Fruit fly (Drosophila melanogaster) whole organism, pupa: ENCODE measurements around the gene Syx1A.
A peak's percentile ranks its signal among the peaks of the same experiment; 100 is the strongest.

Source experiments
- CG10348 ChIP-seq: fragments of 200-800 bp; sonication (Bioruptor generic); IDR thresholded peaks from 2 replicates; pipeline ENCODE4 v1.3.6; 2022; ENCODE audit warnings: missing biosample characterization, missing genetic modification characterization
- CG12605 ChIP-seq: fragments of 200-800 bp; sonication (Bioruptor generic); IDR thresholded peaks from 2 replicates; pipeline ENCODE4 v1.3.6; 2022; ENCODE audit warnings: missing biosample characterization, missing genetic modification characterization
- CG13204 ChIP-seq: fragments of 200-800 bp; sonication (Bioruptor generic); optimal IDR thresholded peaks from 2 replicates; lab custom pipeline; 2018; ENCODE audit warnings: missing biosample characterization, mild to moderate bottlenecking, missing genetic modification characterization, moderate library complexity
- CG14655 ChIP-seq: fragments of 200-800 bp; sonication (Bioruptor generic); optimal IDR thresholded peaks from 3 replicates; lab custom pipeline; 2017; ENCODE audit warnings: mild to moderate bottlenecking, missing biosample characterization, missing genetic modification reagents, missing genetic modification characterization
- CG15710 ChIP-seq: fragments of 200-800 bp; sonication (Bioruptor generic); optimal IDR thresholded peaks from 2 replicates; lab custom pipeline; 2018; ENCODE audit warnings: missing biosample characterization, mild to moderate bottlenecking, missing genetic modification characterization, moderate library complexity
- CG17806 ChIP-seq: fragments of 200-800 bp; sonication (Bioruptor generic); optimal IDR thresholded peaks from 2 replicates; lab custom pipeline; 2018; ENCODE audit warnings: missing biosample characterization, mild to moderate bottlenecking, missing genetic modification characterization, moderate library complexity
- CG32121 ChIP-seq: fragments of 200-800 bp; sonication (Bioruptor generic); IDR thresholded peaks from 2 replicates; pipeline ENCODE4 v1.3.6; 2022; ENCODE audit warnings: missing biosample characterization, missing genetic modification characterization
- CG34367 ChIP-seq: fragments of 200-800 bp; sonication (Bioruptor generic); optimal IDR thresholded peaks from 2 replicates; lab custom pipeline; 2018; ENCODE audit warnings: missing biosample characterization, mild to moderate bottlenecking, missing genetic modification characterization
- CG4496 ChIP-seq: fragments of 200-800 bp; sonication (Bioruptor generic); IDR thresholded peaks from 3 replicates; pipeline ENCODE4 v1.3.6; 2022; ENCODE audit warnings: missing biosample characterization, missing genetic modification characterization
- CG8159 ChIP-seq: fragments of 200-800 bp; sonication (Bioruptor generic); optimal IDR thresholded peaks from 3 replicates; lab custom pipeline; 2018; ENCODE audit warnings: missing biosample characterization, mild to moderate bottlenecking, missing genetic modification characterization, moderate library complexity
- CG8301 ChIP-seq: fragments of 200-800 bp; sonication (Bioruptor generic); optimal IDR thresholded peaks from 2 replicates; lab custom pipeline; 2018; ENCODE audit warnings: missing biosample characterization, mild to moderate bottlenecking, missing genetic modification characterization
- CG9948 ChIP-seq: fragments of 200-800 bp; sonication (Bioruptor generic); optimal IDR thresholded peaks from 2 replicates; lab custom pipeline; 2018; ENCODE audit warnings: missing biosample characterization, mild to moderate bottlenecking, missing genetic modification characterization, moderate library complexity
- D1 ChIP-seq: fragments of 200-800 bp; sonication (Bioruptor generic); optimal IDR thresholded peaks from 2 replicates; lab custom pipeline; 2018; ENCODE audit warnings: missing biosample characterization, mild to moderate bottlenecking, missing genetic modification characterization, moderate library complexity
- EcR ChIP-seq: fragments of 200-800 bp; sonication (Bioruptor generic); optimal IDR thresholded peaks from 3 replicates; lab custom pipeline; 2019; ENCODE audit warnings: missing biosample characterization, missing genetic modification characterization, mild to moderate bottlenecking, moderate library complexity, missing genetic modification reagents
- Ets98B ChIP-seq: fragments of 200-800 bp; sonication (Bioruptor generic); IDR thresholded peaks from 2 replicates; pipeline ENCODE4 v1.3.6; 2022; ENCODE audit warnings: missing biosample characterization, missing genetic modification characterization
- Pif1A ChIP-seq: fragments of 200-800 bp; sonication (Bioruptor generic); optimal IDR thresholded peaks from 3 replicates; lab custom pipeline; 2016; ENCODE audit warnings: missing biosample characterization, missing genetic modification characterization
- Pif1B ChIP-seq: fragments of 200-800 bp; sonication (Bioruptor generic); optimal IDR thresholded peaks from 3 replicates; lab custom pipeline; 2016; ENCODE audit warnings: missing biosample characterization, missing genetic modification characterization
- Snoo ChIP-seq: fragments of 200-800 bp; sonication (Bioruptor generic); optimal IDR thresholded peaks from 3 replicates; lab custom pipeline; 2017; ENCODE audit warnings: missing biosample characterization, mild to moderate bottlenecking, missing genetic modification characterization, inconsistent platforms
- fd96Ca ChIP-seq: fragments of 200-800 bp; sonication (Bioruptor generic); IDR thresholded peaks from 3 replicates; pipeline ENCODE4 v1.3.6; 2022; ENCODE audit warnings: missing biosample characterization, missing genetic modification characterization
- gl ChIP-seq: fragments of 200-800 bp; sonication (Bioruptor generic); optimal IDR thresholded peaks from 2 replicates; lab custom pipeline; 2018; ENCODE audit warnings: missing biosample characterization, mild to moderate bottlenecking, missing genetic modification characterization
- rn ChIP-seq: fragments of 200-800 bp; sonication (Bioruptor generic); IDR thresholded peaks from 2 replicates; pipeline ENCODE4 v1.3.6; 2022; ENCODE audit warnings: missing biosample characterization, missing genetic modification characterization

The Syx1A gene

DNA sequence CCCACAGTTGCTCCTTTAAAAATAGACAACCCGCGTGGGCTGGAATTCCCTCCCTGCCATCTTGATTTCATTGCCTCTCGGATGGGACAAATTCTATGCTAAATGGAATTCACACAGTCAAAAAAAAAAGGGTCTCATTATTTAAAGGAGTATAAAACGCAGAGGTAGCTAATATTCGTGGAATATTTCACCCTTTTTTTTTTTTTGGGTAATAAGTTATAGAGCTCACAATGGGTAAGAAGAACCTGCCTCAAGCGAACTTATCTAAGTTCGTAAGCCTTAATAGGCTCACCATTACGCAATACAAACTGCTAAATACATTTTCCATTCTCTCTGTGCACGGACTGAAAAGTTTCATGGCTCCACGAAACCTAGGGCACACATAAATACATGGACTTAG is 31.9 kb downstream of the Syx1A start:
- no peak for TF ChIP-seq Ets98B (GFP tag; lab: Robert Waterston, UW)
- TF ChIP-seq CG4496: no peak
- peak; percentile 26 for TF ChIP-seq CG15710 (tag; lab: Kevin White, UChicago)
- TF ChIP-seq fd96Ca (GFP tag; lab: Robert Waterston, UW): no peak
- TF ChIP-seq CG8159: peak; percentile 56
- no peak for TF ChIP-seq Snoo
- peak; percentile 28 for TF ChIP-seq Pif1A
- no peak for TF ChIP-seq gl
- TF ChIP-seq CG8301 (tag; lab: Kevin White, UChicago): no peak
- TF ChIP-seq CG10348 (GFP tag; lab: Robert Waterston, UW): no peak
- no peak for TF ChIP-seq EcR (GFP tag; lab: Kevin White, UChicago)
- TF ChIP-seq Pif1B (GFP tag; lab: Kevin White, UChicago): no peak
- TF ChIP-seq CG32121: no peak
- no peak for TF ChIP-seq D1 (tag; lab: Kevin White, UChicago)
- TF ChIP-seq CG17806 (tag; lab: Kevin White, UChicago): peak; percentile 32
- peak; percentile 33 for TF ChIP-seq CG9948 (tag; lab: Kevin White, UChicago)
- no peak for TF ChIP-seq CG12605 (GFP tag; lab: Robert Waterston, UW)
- peak; percentile 36 for TF ChIP-seq CG14655 (GFP tag; lab: Kevin White, UChicago)

DNA sequence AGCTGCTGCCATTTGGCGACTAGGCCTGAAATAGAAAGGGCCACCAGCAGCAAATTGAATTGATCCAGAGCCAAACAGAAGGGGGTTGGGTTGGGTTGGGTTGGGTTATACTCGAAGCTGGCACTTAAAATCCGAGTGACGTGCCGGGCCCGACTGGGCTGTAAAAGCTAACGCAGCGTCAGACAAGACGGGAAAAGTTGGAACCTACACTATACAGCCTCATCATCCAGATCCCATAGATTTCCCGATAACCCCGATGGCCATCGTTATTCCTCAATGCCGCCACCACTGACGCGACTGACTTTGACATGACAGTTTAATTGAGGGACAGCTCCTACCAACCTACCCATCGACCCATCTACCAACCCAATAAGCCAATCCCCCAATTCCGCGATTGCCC is 35.6 kb downstream of the Syx1A start:
- no peak for TF ChIP-seq CG9948 (tag; lab: Kevin White, UChicago)
- TF ChIP-seq CG34367: no peak
- TF ChIP-seq CG10348 (GFP tag; lab: Robert Waterston, UW): no peak
- no peak for TF ChIP-seq CG15710 (tag; lab: Kevin White, UChicago)
- no peak for TF ChIP-seq Snoo
- TF ChIP-seq D1 (tag; lab: Kevin White, UChicago): no peak
- TF ChIP-seq CG17806 (tag; lab: Kevin White, UChicago): no peak
- no peak for TF ChIP-seq CG8301 (tag; lab: Kevin White, UChicago)
- no peak for TF ChIP-seq Ets98B (GFP tag; lab: Robert Waterston, UW)
- TF ChIP-seq Pif1A: no peak
- TF ChIP-seq fd96Ca (GFP tag; lab: Robert Waterston, UW): no peak
- no peak for TF ChIP-seq rn (GFP tag; lab: Robert Waterston, UW)
- no peak for TF ChIP-seq EcR (GFP tag; lab: Kevin White, UChicago)
- TF ChIP-seq gl: no peak
- TF ChIP-seq CG12605 (GFP tag; lab: Robert Waterston, UW): no peak
- no peak for TF ChIP-seq CG14655 (GFP tag; lab: Kevin White, UChicago)

DNA sequence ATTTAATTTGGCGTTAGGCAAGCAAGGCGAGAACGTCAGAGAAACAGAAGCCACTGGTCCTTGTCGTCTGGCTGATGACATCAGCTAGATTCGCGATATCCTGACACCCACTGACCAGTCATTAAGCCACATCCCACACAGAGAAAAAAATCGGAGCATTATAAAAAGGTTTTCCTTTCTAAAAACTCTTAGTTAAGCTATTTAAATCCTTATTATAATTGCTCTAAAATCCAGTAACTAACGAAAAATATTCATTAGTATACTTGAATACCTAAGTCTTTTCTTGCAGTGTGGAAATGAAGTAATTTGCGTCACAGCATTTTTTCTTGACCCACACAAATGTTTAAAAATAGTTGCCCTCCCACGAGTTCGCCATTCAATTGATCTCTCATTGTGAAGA is 36.7 kb downstream of the Syx1A start:
- TF ChIP-seq CG10348 (GFP tag; lab: Robert Waterston, UW) (no peak), Pif1B (GFP tag; lab: Kevin White, UChicago) (no peak), fd96Ca (GFP tag; lab: Robert Waterston, UW) (no peak), CG15710 (tag; lab: Kevin White, UChicago) (no peak), CG9948 (tag; lab: Kevin White, UChicago) (no peak), CG17806 (tag; lab: Kevin White, UChicago) (no peak), CG14655 (GFP tag; lab: Kevin White, UChicago) (no peak), rn (GFP tag; lab: Robert Waterston, UW) (no peak), CG13204 (GFP tag; lab: Kevin White, UChicago) (no peak), CG8159 (no peak), CG32121 (no peak), CG4496 (no peak), Pif1A (no peak), D1 (tag; lab: Kevin White, UChicago) (no peak), EcR (GFP tag; lab: Kevin White, UChicago) (no peak), CG12605 (GFP tag; lab: Robert Waterston, UW) (no peak), Snoo (no peak), CG8301 (tag; lab: Kevin White, UChicago) (no peak), gl (no peak)

DNA sequence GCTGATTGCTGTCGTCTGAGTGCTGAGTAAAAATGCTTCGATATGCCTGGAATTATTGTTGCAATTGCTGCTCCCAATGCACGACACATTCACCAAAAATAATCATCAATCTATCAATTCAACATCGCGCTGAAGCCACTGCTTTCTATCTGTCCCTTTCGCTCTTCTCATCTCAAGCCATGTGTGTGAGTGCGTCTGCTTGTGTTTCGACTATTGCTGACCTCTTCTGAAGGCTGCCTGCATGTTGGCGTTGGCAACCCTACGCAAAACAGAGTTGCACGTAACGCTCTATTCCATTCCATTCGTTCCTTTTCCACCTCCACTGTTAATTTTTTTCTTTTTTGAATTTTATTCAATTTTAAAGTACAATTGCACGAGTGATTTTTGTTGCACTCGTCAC is 39.8 kb downstream of the Syx1A start:
- TF ChIP-seq CG14655 (GFP tag; lab: Kevin White, UChicago): no peak
- TF ChIP-seq Pif1A: no peak
- no peak for TF ChIP-seq Snoo
- TF ChIP-seq CG17806 (tag; lab: Kevin White, UChicago): no peak
- no peak for TF ChIP-seq CG4496
- no peak for TF ChIP-seq CG9948 (tag; lab: Kevin White, UChicago)
- no peak for TF ChIP-seq CG12605 (GFP tag; lab: Robert Waterston, UW)
- TF ChIP-seq CG32121: no peak
- TF ChIP-seq CG8159: no peak
- no peak for TF ChIP-seq CG15710 (tag; lab: Kevin White, UChicago)
- no peak for TF ChIP-seq CG13204 (GFP tag; lab: Kevin White, UChicago)
- no peak for TF ChIP-seq fd96Ca (GFP tag; lab: Robert Waterston, UW)
- TF ChIP-seq Pif1B (GFP tag; lab: Kevin White, UChicago): no peak
- no peak for TF ChIP-seq Ets98B (GFP tag; lab: Robert Waterston, UW)
- TF ChIP-seq CG10348 (GFP tag; lab: Robert Waterston, UW): no peak
- no peak for TF ChIP-seq CG34367
- TF ChIP-seq EcR (GFP tag; lab: Kevin White, UChicago): no peak
- no peak for TF ChIP-seq gl
- TF ChIP-seq CG8301 (tag; lab: Kevin White, UChicago): no peak
- no peak for TF ChIP-seq D1 (tag; lab: Kevin White, UChicago)

DNA sequence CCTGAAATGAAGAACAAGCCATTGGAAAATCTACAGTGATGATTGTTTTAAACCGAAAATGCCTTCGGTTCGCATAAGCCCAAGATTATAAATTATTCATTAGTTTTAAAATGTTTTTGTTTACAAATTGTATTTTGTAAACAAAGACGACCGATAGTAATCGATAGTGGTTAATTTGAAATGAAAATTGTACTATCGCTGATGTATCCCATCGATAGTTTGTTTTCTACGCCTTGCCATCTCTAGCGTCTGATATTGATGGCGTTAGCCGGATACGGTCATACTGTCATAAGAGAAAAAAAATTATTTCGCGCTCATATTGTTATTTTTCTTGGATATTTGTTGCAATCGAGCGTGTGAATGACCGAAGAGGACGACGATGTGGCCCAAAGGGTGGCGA is 47.5 kb downstream of the Syx1A start, which contains the start of gene SMC1:
SMC1 (plus strand) TSS at position 247 of the 400 bp plus-strand sequence.
- TF ChIP-seq CG12605 (GFP tag; lab: Robert Waterston, UW): no peak
- no peak for TF ChIP-seq Snoo
- TF ChIP-seq CG8159: no peak
- no peak for TF ChIP-seq EcR (GFP tag; lab: Kevin White, UChicago)
- TF ChIP-seq CG4496: no peak
- no peak for TF ChIP-seq Pif1B (GFP tag; lab: Kevin White, UChicago)
- no peak for TF ChIP-seq Ets98B (GFP tag; lab: Robert Waterston, UW)
- TF ChIP-seq gl: no peak
- no peak for TF ChIP-seq D1 (tag; lab: Kevin White, UChicago)
- TF ChIP-seq CG15710 (tag; lab: Kevin White, UChicago): no peak
- TF ChIP-seq fd96Ca (GFP tag; lab: Robert Waterston, UW): no peak
- no peak for TF ChIP-seq rn (GFP tag; lab: Robert Waterston, UW)
- TF ChIP-seq Pif1A: no peak
- no peak for TF ChIP-seq CG9948 (tag; lab: Kevin White, UChicago)
- no peak for TF ChIP-seq CG10348 (GFP tag; lab: Robert Waterston, UW)
- no peak for TF ChIP-seq CG13204 (GFP tag; lab: Kevin White, UChicago)
- no peak for TF ChIP-seq CG32121
- no peak for TF ChIP-seq CG17806 (tag; lab: Kevin White, UChicago)
- TF ChIP-seq CG8301 (tag; lab: Kevin White, UChicago): no peak
- TF ChIP-seq CG14655 (GFP tag; lab: Kevin White, UChicago): no peak
